Fruit fly (Drosophila melanogaster) whole organism, wandering third instar larva: ENCODE measurements around the gene CG43732.

ENCODE experiments used
- GATAd ChIP-seq: sonication (Bioruptor generic); optimal IDR thresholded peaks from 2 replicates; lab custom pipeline; 2016; ENCODE audit warnings: missing biosample characterization, missing genetic modification characterization
- Hr78 ChIP-seq: fragments of >200 bp; optimal IDR thresholded peaks from 2 replicates; lab custom pipeline; 2017; ENCODE audit warnings: missing biosample characterization, missing genetic modification characterization
- Jra ChIP-seq: sonication (Bioruptor generic); optimal IDR thresholded peaks from 2 replicates; lab custom pipeline; 2016; ENCODE audit warnings: missing biosample characterization, missing genetic modification characterization
- OdsH ChIP-seq: fragments of 200-800 bp; sonication (Bioruptor generic); optimal IDR thresholded peaks from 2 replicates; lab custom pipeline; 2016; ENCODE audit warnings: missing biosample characterization, mild to moderate bottlenecking, missing genetic modification characterization
- Sp1 ChIP-seq: fragments of 200-800 bp; sonication (Bioruptor generic); optimal IDR thresholded peaks from 3 replicates; lab custom pipeline; 2019; ENCODE audit warnings: missing biosample characterization, mild to moderate bottlenecking, missing genetic modification characterization, moderate library complexity
- Vsx2 ChIP-seq: fragments of 200-300, 225-300 bp; sonication (Bioruptor generic); optimal IDR thresholded peaks from 2 replicates; lab custom pipeline; 2018; ENCODE audit warnings: missing biosample characterization, missing genetic modification characterization; ENCODE audit not compliant: partially characterized antibody
- dsf ChIP-seq: sonication (Bioruptor generic); optimal IDR thresholded peaks from 2 replicates; lab custom pipeline; 2016; ENCODE audit warnings: missing biosample characterization, missing genetic modification characterization, borderline replicate concordance
- h ChIP-seq: fragments of 200-800 bp; sonication (Bioruptor generic); optimal IDR thresholded peaks from 3 replicates; lab custom pipeline; 2016; ENCODE audit warnings: missing biosample characterization, mild to moderate bottlenecking, missing genetic modification characterization
- lola ChIP-seq: fragments of >200 bp; optimal IDR thresholded peaks from 2 replicates; lab custom pipeline; 2017; ENCODE audit warnings: missing biosample characterization, missing genetic modification characterization
- psq ChIP-seq: fragments of 200-800 bp; sonication (Bioruptor generic); optimal IDR thresholded peaks from 3 replicates; lab custom pipeline; 2017; ENCODE audit warnings: missing biosample characterization, mild to moderate bottlenecking, missing genetic modification characterization, moderate library complexity
- sage ChIP-seq: fragments of 200-800 bp; sonication (Bioruptor generic); optimal IDR thresholded peaks from 2 replicates; lab custom pipeline; 2016; ENCODE audit warnings: missing biosample characterization, mild to moderate bottlenecking, missing genetic modification characterization
- usp ChIP-seq: fragments of >200 bp; optimal IDR thresholded peaks from 2 replicates; lab custom pipeline; 2017; ENCODE audit warnings: missing biosample characterization, missing genetic modification characterization

dm6 chr3R:18902858-18903257 is 47.1 kb upstream of the CG43732 start, which contains the start of gene CG34284:
- TF ChIP-seq lola: no peak
- TF ChIP-seq h (GFP tag; lab: Kevin White, UChicago): no peak
- no peak for TF ChIP-seq dsf (GFP tag; lab: Kevin White, UChicago)
- TF ChIP-seq psq (GFP tag; lab: Kevin White, UChicago): no peak
- no peak for TF ChIP-seq sage (GFP tag; lab: Kevin White, UChicago)
- TF ChIP-seq Vsx2 (GFP tag; lab: Kevin White, UChicago): no peak
- TF ChIP-seq Jra (GFP tag; lab: Kevin White, UChicago): no peak
- TF ChIP-seq usp (GFP tag; lab: Kevin White, UChicago): no peak
- TF ChIP-seq OdsH: no peak
- TF ChIP-seq Hr78 (GFP tag; lab: Kevin White, UChicago): no peak
- TF ChIP-seq Sp1 (GFP tag; lab: Kevin White, UChicago): no peak
- no peak for TF ChIP-seq GATAd (GFP tag; lab: Kevin White, UChicago)
